Fruit fly (Drosophila melanogaster) whole organism, prepupa: ENCODE data around the gene CG44005.
A peak's percentile ranks its signal among the peaks of the same experiment; 100 is the strongest.

Source experiments
- CG6792 ChIP-seq: fragments of 200-800 bp; sonication (Bioruptor generic); optimal IDR thresholded peaks from 3 replicates; lab custom pipeline; 2016; ENCODE audit warnings: missing biosample characterization, missing genetic modification characterization
- net ChIP-seq: fragments of 200-800 bp; sonication (Bioruptor generic); optimal IDR thresholded peaks from 3 replicates; lab custom pipeline; 2016; ENCODE audit warnings: missing biosample characterization, missing genetic modification characterization
- vri ChIP-seq: fragments of 200-800 bp; sonication (Bioruptor generic); optimal IDR thresholded peaks from 3 replicates; lab custom pipeline; 2016; ENCODE audit warnings: missing biosample characterization, mild to moderate bottlenecking, missing genetic modification characterization

DNA sequence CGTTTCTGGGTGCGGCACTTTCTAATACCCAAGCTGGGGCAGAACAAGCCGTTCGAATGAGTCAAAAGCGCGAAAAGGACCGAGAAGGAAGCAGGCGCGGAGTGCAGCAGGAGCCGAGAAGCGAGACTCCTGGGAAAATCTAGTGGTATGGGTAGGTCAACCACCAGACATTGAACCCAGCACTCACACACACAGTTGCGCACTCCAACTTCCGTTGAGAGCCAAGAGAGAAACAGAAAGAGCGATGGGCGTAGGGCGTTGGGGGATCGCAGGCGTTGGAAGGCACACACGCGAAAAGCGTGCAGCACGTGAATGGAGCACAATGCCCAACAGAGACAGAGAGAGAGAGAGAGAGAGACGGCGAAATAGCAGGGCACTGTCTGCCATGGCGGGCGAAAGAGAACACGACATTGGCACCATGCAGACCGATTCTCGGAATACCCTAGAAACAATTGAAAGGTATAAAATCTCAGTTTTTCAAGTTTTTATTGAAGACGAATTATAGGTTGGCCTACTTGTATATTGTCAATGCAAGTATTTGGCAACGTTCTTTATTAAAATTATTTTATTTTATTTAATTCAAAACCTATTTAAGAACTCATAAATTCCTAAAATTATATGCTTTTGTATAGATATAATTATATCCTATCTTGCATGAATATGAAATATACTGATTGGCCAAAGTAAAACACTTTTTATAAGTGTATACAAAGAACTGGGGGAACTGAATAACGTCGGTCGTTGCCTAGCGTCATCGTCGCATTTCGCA is 5.9 kb upstream of the CG44005 start:
- TF ChIP-seq net (GFP tag; lab: Kevin White, UChicago) (peak; percentile 89), CG6792 (GFP tag; lab: Kevin White, UChicago) (peak; percentile 84), vri (GFP tag; lab: Kevin White, UChicago) (no peak)
